Fruit fly (Drosophila melanogaster) whole organism, embryonic: ENCODE measurements around the gene Oatp30B.

Experiments
- ATbp ChIP-seq: fragments of 200-800 bp; sonication (Bioruptor generic); optimal IDR thresholded peaks from 2 replicates; lab custom pipeline; 2017; ENCODE audit warnings: missing biosample characterization, mild to moderate bottlenecking, missing genetic modification characterization, missing genetic modification reagents
- B-H2 ChIP-seq: fragments of 200-800 bp; sonication (Bioruptor generic); optimal IDR thresholded peaks from 2 replicates; lab custom pipeline; 2018; ENCODE audit warnings: missing biosample characterization, mild to moderate bottlenecking, missing genetic modification characterization
- Blimp-1 ChIP-seq: fragments of 200-800 bp; sonication (Bioruptor generic); optimal IDR thresholded peaks from 3 replicates; lab custom pipeline; 2018; ENCODE audit warnings: missing biosample characterization, missing genetic modification characterization, mild to moderate bottlenecking, moderate library complexity, missing genetic modification reagents
- CG11247 ChIP-seq: fragments of 200-800 bp; sonication (Bioruptor generic); IDR thresholded peaks from 2 replicates; pipeline ENCODE4 v1.3.6; 2022; ENCODE audit warnings: missing biosample characterization, missing genetic modification characterization
- CG11504 ChIP-seq: fragments of 200-800 bp; sonication (Bioruptor generic); optimal IDR thresholded peaks from 3 replicates; lab custom pipeline; 2019; ENCODE audit warnings: missing biosample characterization, mild to moderate bottlenecking, missing genetic modification characterization, moderate library complexity
- CG11560 ChIP-seq: fragments of 200-800 bp; sonication (Bioruptor generic); IDR thresholded peaks from 3 replicates; pipeline ENCODE4 v1.3.6; 2022; ENCODE audit warnings: missing biosample characterization, missing genetic modification characterization
- CG12659 ChIP-seq: fragments of 200-800 bp; sonication (Bioruptor generic); optimal IDR thresholded peaks from 3 replicates; lab custom pipeline; 2017; ENCODE audit warnings: mild to moderate bottlenecking, missing biosample characterization, missing genetic modification reagents, missing genetic modification characterization
- CG13123 ChIP-seq: fragments of 200-800 bp; sonication (Bioruptor generic); optimal IDR thresholded peaks from 2 replicates; lab custom pipeline; 2016; ENCODE audit warnings: missing biosample characterization, missing genetic modification characterization
- CG15514 ChIP-seq: fragments of 200-800 bp; sonication (Bioruptor generic); optimal IDR thresholded peaks from 3 replicates; lab custom pipeline; 2017; ENCODE audit warnings: missing biosample characterization, missing genetic modification characterization, mild to moderate bottlenecking, moderate library complexity, missing genetic modification reagents
- CG15601 ChIP-seq: fragments of 200-800 bp; sonication (Bioruptor generic); optimal IDR thresholded peaks from 3 replicates; lab custom pipeline; 2019; ENCODE audit warnings: missing biosample characterization, mild to moderate bottlenecking, missing genetic modification characterization, moderate library complexity
- CG17328 ChIP-seq: fragments of 200-800 bp; sonication (Bioruptor generic); IDR thresholded peaks from 2 replicates; pipeline ENCODE4 v1.3.6; 2022; ENCODE audit warnings: missing biosample characterization, missing genetic modification characterization
- CG18599 ChIP-seq: fragments of 200-800 bp; sonication (Bioruptor generic); optimal IDR thresholded peaks from 3 replicates; lab custom pipeline; 2017; ENCODE audit warnings: missing biosample characterization, missing genetic modification characterization, mild to moderate bottlenecking, moderate library complexity, missing genetic modification reagents
- CG2875 ChIP-seq: fragments of 200-800 bp; sonication (Bioruptor generic); optimal IDR thresholded peaks from 2 replicates; lab custom pipeline; 2017; ENCODE audit warnings: missing biosample characterization, mild to moderate bottlenecking, missing genetic modification characterization, missing genetic modification reagents
- CG3847 ChIP-seq: fragments of 200-800 bp; sonication (Bioruptor generic); IDR thresholded peaks from 2 replicates; pipeline ENCODE4 v1.3.6; 2022; ENCODE audit warnings: missing biosample characterization, missing genetic modification characterization
- CG6813 ChIP-seq: fragments of 200-800 bp; sonication (Bioruptor generic); optimal IDR thresholded peaks from 2 replicates; lab custom pipeline; 2017; ENCODE audit warnings: missing biosample characterization, missing genetic modification characterization, mild to moderate bottlenecking, moderate library complexity, missing genetic modification reagents
- CG8388 ChIP-seq: fragments of 200-800 bp; sonication (Bioruptor generic); optimal IDR thresholded peaks from 2 replicates; lab custom pipeline; 2019; ENCODE audit warnings: missing biosample characterization, mild to moderate bottlenecking, missing genetic modification characterization, moderate library complexity
- CG8478 ChIP-seq: fragments of >200 bp; optimal IDR thresholded peaks from 2 replicates; lab custom pipeline; 2018
- CG9727 ChIP-seq: fragments of 200-800 bp; sonication (Bioruptor generic); optimal IDR thresholded peaks from 3 replicates; lab custom pipeline; 2017; ENCODE audit warnings: missing biosample characterization, mild to moderate bottlenecking, missing genetic modification characterization
- CTCF ChIP-seq: fragments of 200-800 bp; sonication (Bioruptor generic); optimal IDR thresholded peaks from 2 replicates; lab custom pipeline; 2017; ENCODE audit warnings: missing biosample characterization, mild to moderate bottlenecking, missing genetic modification characterization, moderate library complexity
- Dip3 ChIP-seq: fragments of 200-800 bp; sonication (Bioruptor generic); optimal IDR thresholded peaks from 3 replicates; lab custom pipeline; 2016; ENCODE audit warnings: missing biosample characterization, missing genetic modification characterization
- Drgx ChIP-seq: fragments of 200-800 bp; sonication (Bioruptor generic); IDR thresholded peaks from 2 replicates; pipeline ENCODE4 v1.3.6; 2022; ENCODE audit warnings: missing biosample characterization, missing genetic modification characterization
- E2f2 ChIP-seq: fragments of 200-800 bp; sonication (Bioruptor generic); IDR thresholded peaks from 2 replicates; pipeline ENCODE4 v1.3.6; 2022; ENCODE audit warnings: missing biosample characterization, missing genetic modification characterization
- H2.0 ChIP-seq: fragments of 200-800 bp; sonication (Bioruptor generic); IDR thresholded peaks from 2 replicates; pipeline ENCODE4 v1.3.6; 2022; ENCODE audit warnings: missing biosample characterization, missing genetic modification characterization
- HmgZ ChIP-seq: fragments of 200-800 bp; sonication (Bioruptor generic); optimal IDR thresholded peaks from 2 replicates; lab custom pipeline; 2018; ENCODE audit warnings: missing biosample characterization, mild to moderate bottlenecking, missing genetic modification characterization
- Lpt ChIP-seq: fragments of >200 bp; optimal IDR thresholded peaks from 2 replicates; lab custom pipeline; 2018; ENCODE audit warnings: missing biosample characterization, missing genetic modification characterization
- MESR4 ChIP-seq: fragments of 200-800 bp; sonication (Bioruptor generic); optimal IDR thresholded peaks from 2 replicates; lab custom pipeline; 2018; ENCODE audit warnings: missing biosample characterization, mild to moderate bottlenecking, missing genetic modification characterization, moderate library complexity
- NFAT ChIP-seq: fragments of 200-800 bp; sonication (Bioruptor generic); IDR thresholded peaks from 2 replicates; pipeline ENCODE4 v1.3.6; 2022; ENCODE audit warnings: missing biosample characterization, missing genetic modification characterization
- NfI ChIP-seq: fragments of 200-800 bp; sonication (Bioruptor generic); optimal IDR thresholded peaks from 3 replicates; lab custom pipeline; 2018; ENCODE audit warnings: missing biosample characterization, mild to moderate bottlenecking, missing genetic modification characterization, moderate library complexity
- Optix ChIP-seq: fragments of 200-800 bp; sonication (Bioruptor generic); IDR thresholded peaks from 3 replicates; pipeline ENCODE4 v1.3.6; 2022; ENCODE audit warnings: missing biosample characterization, missing genetic modification characterization
- Sox100B ChIP-seq: fragments of 200-800 bp; sonication (Bioruptor generic); optimal IDR thresholded peaks from 3 replicates; lab custom pipeline; 2018; ENCODE audit warnings: missing biosample characterization, mild to moderate bottlenecking, missing genetic modification characterization
- aop ChIP-seq: fragments of 200-800 bp; sonication (Bioruptor generic); IDR thresholded peaks from 2 replicates; pipeline ENCODE4 v1.3.6; 2022; ENCODE audit warnings: missing biosample characterization, missing genetic modification characterization
- ase ChIP-seq: fragments of 200-800 bp; sonication (Bioruptor generic); IDR thresholded peaks from 3 replicates; pipeline ENCODE4 v1.3.6; 2022; ENCODE audit warnings: missing biosample characterization, missing genetic modification characterization
- corto ChIP-seq: fragments of 200-800 bp; sonication (Bioruptor generic); optimal IDR thresholded peaks from 2 replicates; lab custom pipeline; 2016; ENCODE audit warnings: missing biosample characterization, mild to moderate bottlenecking, missing genetic modification characterization, moderate library complexity
- croc ChIP-seq: fragments of 200-800 bp; sonication (Bioruptor generic); conservative IDR thresholded peaks from 3 replicates; pipeline ENCODE4 v1.3.6; 2022; ENCODE audit warnings: missing biosample characterization, missing genetic modification characterization
- ems ChIP-seq: fragments of 200-800 bp; sonication (Bioruptor generic); optimal IDR thresholded peaks from 3 replicates; lab custom pipeline; 2016; ENCODE audit warnings: missing biosample characterization, missing genetic modification characterization
- gcm2 ChIP-seq: fragments of 200-800 bp; sonication (Bioruptor generic); optimal IDR thresholded peaks from 2 replicates; lab custom pipeline; 2016; ENCODE audit warnings: missing biosample characterization, missing genetic modification characterization
- hth ChIP-seq: fragments of >200 bp; optimal IDR thresholded peaks from 2 replicates; lab custom pipeline; 2017; ENCODE audit warnings: inconsistent platforms
- ken ChIP-seq: fragments of 200-800 bp; sonication (Bioruptor generic); IDR thresholded peaks from 3 replicates; pipeline ENCODE4 v1.3.6; 2022; ENCODE audit warnings: missing biosample characterization, missing genetic modification characterization
- klu ChIP-seq: fragments of 200-800 bp; sonication (Bioruptor generic); IDR thresholded peaks from 2 replicates; pipeline ENCODE4 v1.3.6; 2022; ENCODE audit warnings: missing biosample characterization, missing genetic modification characterization
- nau ChIP-seq: fragments of 200-800 bp; sonication (Bioruptor generic); optimal IDR thresholded peaks from 3 replicates; lab custom pipeline; 2017; ENCODE audit warnings: missing biosample characterization, mild to moderate bottlenecking, missing genetic modification characterization, missing genetic modification reagents
- odd ChIP-seq: fragments of 200-800 bp; sonication (Bioruptor generic); optimal IDR thresholded peaks from 2 replicates; lab custom pipeline; 2017; ENCODE audit warnings: missing biosample characterization, mild to moderate bottlenecking, missing genetic modification characterization
- org-1 ChIP-seq: fragments of 200-800 bp; sonication (Bioruptor generic); optimal IDR thresholded peaks from 2 replicates; lab custom pipeline; 2017; ENCODE audit warnings: missing biosample characterization, missing genetic modification characterization
- p53 ChIP-seq: fragments of 200-800 bp; sonication (Bioruptor generic); optimal IDR thresholded peaks from 2 replicates; lab custom pipeline; 2016; ENCODE audit warnings: missing biosample characterization, missing genetic modification characterization
- pfk ChIP-seq: fragments of 200-800 bp; sonication (Bioruptor generic); optimal IDR thresholded peaks from 2 replicates; lab custom pipeline; 2018; ENCODE audit warnings: missing biosample characterization, mild to moderate bottlenecking, missing genetic modification characterization, moderate library complexity
- rib ChIP-seq: fragments of 200-800 bp; sonication (Bioruptor generic); IDR thresholded peaks from 2 replicates; pipeline ENCODE4 v1.3.6; 2022; ENCODE audit warnings: missing biosample characterization, missing genetic modification characterization
- sna ChIP-seq: fragments of 200-800 bp; sonication (Bioruptor generic); IDR thresholded peaks from 2 replicates; pipeline ENCODE4 v1.3.6; 2022; ENCODE audit warnings: missing biosample characterization, missing genetic modification characterization; ENCODE audit not compliant: partially characterized antibody
- sqz ChIP-seq: fragments of 200-800 bp; sonication (Bioruptor generic); optimal IDR thresholded peaks from 3 replicates; lab custom pipeline; 2018; ENCODE audit warnings: missing biosample characterization, mild to moderate bottlenecking, missing genetic modification characterization
- ttk ChIP-seq: fragments of 200-800 bp; sonication (Bioruptor generic); IDR thresholded peaks from 2 replicates; pipeline ENCODE4 v2.1.2; 2022; ENCODE audit warnings: missing biosample characterization, missing genetic modification characterization
- twi ChIP-seq: fragments of 200-800 bp; optimal IDR thresholded peaks from 2 replicates; lab custom pipeline; 2019; ENCODE audit warnings: missing biosample characterization, mild to moderate bottlenecking, missing genetic modification characterization, moderate library complexity
- zen ChIP-seq: fragments of 200-800 bp; sonication (Bioruptor generic); optimal IDR thresholded peaks from 3 replicates; lab custom pipeline; 2018; ENCODE audit warnings: missing biosample characterization, mild to moderate bottlenecking, missing genetic modification characterization, moderate library complexity

Gene Oatp30B

dm6 chr2L:9569588-9570434, 48.8 kb downstream of the Oatp30B start (continued):
- no peak for TF ChIP-seq pfk (GFP tag; lab: Kevin White, UChicago)
- TF ChIP-seq CG15514 (GFP tag; lab: Kevin White, UChicago): peak; percentile 90
- TF ChIP-seq org-1: peak; percentile 97
- TF ChIP-seq CG11247 (GFP tag; lab: Robert Waterston, UW): peak; percentile 82
- TF ChIP-seq CG8478 (lab: Kevin White, UChicago): no peak
- no peak for TF ChIP-seq Lpt (GFP tag; lab: Kevin White, UChicago)
- TF ChIP-seq twi (tag; lab: Kevin White, UChicago): peak; percentile 92
- TF ChIP-seq ATbp (GFP tag; lab: Kevin White, UChicago): peak; percentile 93
- TF ChIP-seq gcm2: peak; percentile 97
- TF ChIP-seq CG8388 (GFP tag; lab: Kevin White, UChicago): peak; percentile 93
- TF ChIP-seq odd (GFP tag; lab: Kevin White, UChicago): peak; percentile 98
- peak; percentile 88 for TF ChIP-seq CG17328 (GFP tag; lab: Robert Waterston, UW)
- peak; percentile 71; the same call in 2 of the 3 replicates for TF ChIP-seq ken (GFP tag; lab: Robert Waterston, UW)
- TF ChIP-seq Dip3 (GFP tag; lab: Kevin White, UChicago): peak; percentile 85
- TF ChIP-seq CG3847 (GFP tag; lab: Robert Waterston, UW): peak; percentile 88
- TF ChIP-seq sqz (GFP tag; lab: Kevin White, UChicago): peak; percentile 95
- TF ChIP-seq HmgZ (tag; lab: Kevin White, UChicago): peak; percentile 91
- TF ChIP-seq NFAT (GFP tag; lab: Robert Waterston, UW): peak; percentile 69
- TF ChIP-seq Optix (GFP tag; lab: Robert Waterston, UW): no peak
- peak; percentile 18 for TF ChIP-seq MESR4 (GFP tag; lab: Kevin White, UChicago)
- TF ChIP-seq p53 (GFP tag; lab: Kevin White, UChicago): peak; percentile 39
- TF ChIP-seq croc (GFP tag; lab: Robert Waterston, UW): peak; percentile 87
- peak; percentile 93 for TF ChIP-seq Blimp-1 (GFP tag; lab: Kevin White, UChicago)
- TF ChIP-seq CG11504 (tag; lab: Kevin White, UChicago): peak; percentile 99
- TF ChIP-seq H2.0 (GFP tag; lab: Robert Waterston, UW): peak; percentile 73
- TF ChIP-seq ems (GFP tag; lab: Kevin White, UChicago): peak; percentile 89
- peak; percentile 72 for TF ChIP-seq ttk (GFP tag; lab: Robert Waterston, UW)
- TF ChIP-seq CG18599 (GFP tag; lab: Kevin White, UChicago): peak; percentile 98
- TF ChIP-seq Sox100B (GFP tag; lab: Kevin White, UChicago): peak; percentile 98
- TF ChIP-seq CG2875 (GFP tag; lab: Kevin White, UChicago): peak; percentile 96
- TF ChIP-seq E2f2: peak; percentile 76
- peak; percentile 92 for TF ChIP-seq Drgx (GFP tag; lab: Robert Waterston, UW)
- peak; percentile 65 for TF ChIP-seq CTCF (GFP tag; lab: Kevin White, UChicago)
- TF ChIP-seq B-H2: peak; percentile 91
- TF ChIP-seq klu (GFP tag; lab: Robert Waterston, UW): peak; percentile 86
- peak; percentile 87 for TF ChIP-seq corto
- peak; percentile 84 for TF ChIP-seq CG13123 (GFP tag; lab: Kevin White, UChicago)
- 0 out of 2 replicates have a peak, but pooled peaks have one; percentile 78 for TF ChIP-seq rib (GFP tag; lab: Robert Waterston, UW)
- TF ChIP-seq aop (GFP tag; lab: Robert Waterston, UW): no peak
- TF ChIP-seq NfI: peak; percentile 96
- TF ChIP-seq CG11560: peak; percentile 81
- TF ChIP-seq sna (GFP tag; lab: Robert Waterston, UW): no peak
- peak; percentile 86 for TF ChIP-seq ase (GFP tag; lab: Robert Waterston, UW)
- peak; percentile 95 for TF ChIP-seq nau
- TF ChIP-seq CG12659 (GFP tag; lab: Kevin White, UChicago): peak; percentile 98
- peak; percentile 99 for TF ChIP-seq CG9727 (GFP tag; lab: Kevin White, UChicago)
- TF ChIP-seq hth: no peak
- peak; percentile 94 for TF ChIP-seq CG6813 (GFP tag; lab: Kevin White, UChicago)
- peak; percentile 89 for TF ChIP-seq CG15601
- TF ChIP-seq zen (tag; lab: Kevin White, UChicago): peak; percentile 96
